Worm (Caenorhabditis elegans) whole organism, early embryonic: ENCODE results near the gene B0035.15.

ENCODE experiments used
- B0310.2 ChIP-seq: sonication (generic microtip); optimal IDR thresholded peaks from 2 replicates; lab custom pipeline; 2016; ENCODE audit warnings: mild to moderate bottlenecking, missing genetic modification characterization, missing compliant biosample characterization
- F13C5.2 ChIP-seq: sonication (generic microtip); optimal IDR thresholded peaks from 2 replicates; lab custom pipeline; 2017; ENCODE audit warnings: mild to moderate bottlenecking, missing genetic modification characterization, inconsistent platforms, missing compliant biosample characterization
- aly-1 ChIP-seq: sonication (generic microtip); optimal IDR thresholded peaks from 2 replicates; lab custom pipeline; 2016; ENCODE audit warnings: missing genetic modification characterization, missing compliant biosample characterization
- ama-1 ChIP-seq: fragments of 150-350 bp; optimal IDR thresholded peaks from 2 replicates; lab custom pipeline; 2014
- ceh-13 ChIP-seq: fragments of 200-800 bp; sonication (Bioruptor generic); optimal IDR thresholded peaks from 2 replicates; lab custom pipeline; 2018; ENCODE audit warnings: mild to moderate bottlenecking, missing genetic modification characterization, missing compliant biosample characterization
- ceh-36 ChIP-seq: sonication (generic microtip); optimal IDR thresholded peaks from 2 replicates; lab custom pipeline; 2016; ENCODE audit warnings: missing genetic modification characterization, inconsistent platforms, missing compliant biosample characterization
- ets-7 ChIP-seq: sonication (generic microtip); optimal IDR thresholded peaks from 2 replicates; lab custom pipeline; 2016; ENCODE audit warnings: missing genotype, missing genetic modification characterization, missing compliant biosample characterization
- flt-1 ChIP-seq: fragments of 200-800 bp; sonication (Bioruptor generic); IDR thresholded peaks from 2 replicates; pipeline ENCODE4 v1.3.6; 2022; ENCODE audit warnings: missing genetic modification characterization, missing compliant biosample characterization
- hmbx-1 ChIP-seq: sonication (generic microtip); optimal IDR thresholded peaks from 2 replicates; lab custom pipeline; 2016; ENCODE audit warnings: mild to moderate bottlenecking, missing genetic modification characterization, missing compliant biosample characterization
- hmg-4 ChIP-seq: fragments of 200-800 bp; sonication (Bioruptor generic); optimal IDR thresholded peaks from 2 replicates; lab custom pipeline; 2018; ENCODE audit warnings: mild to moderate bottlenecking, missing genetic modification characterization, missing compliant biosample characterization
- hnd-1 ChIP-seq: sonication (generic microtip); optimal IDR thresholded peaks from 2 replicates; lab custom pipeline; 2016; ENCODE audit warnings: missing genetic modification characterization, missing compliant biosample characterization
- pes-1 ChIP-seq: fragments of 200-800 bp; sonication (Bioruptor generic); IDR thresholded peaks from 2 replicates; pipeline ENCODE4 v1.3.6; 2022; ENCODE audit warnings: missing genetic modification reagents, missing genetic modification characterization, missing compliant biosample characterization
- scrt-1 ChIP-seq: fragments of 200-800 bp; sonication (Bioruptor generic); IDR thresholded peaks from 2 replicates; pipeline ENCODE4 v1.3.6; 2022; ENCODE audit warnings: missing genetic modification characterization, missing compliant biosample characterization
- sea-1 ChIP-seq: fragments of 200-800 bp; sonication (Bioruptor generic); conservative IDR thresholded peaks from 2 replicates; pipeline ENCODE4 v1.3.6; 2022; ENCODE audit warnings: missing genetic modification characterization, missing compliant biosample characterization
- tbx-11 ChIP-seq: fragments of 200-800 bp; sonication (Bioruptor generic); IDR thresholded peaks from 2 replicates; pipeline ENCODE4 v1.3.6; 2022; ENCODE audit warnings: missing genetic modification characterization, missing compliant biosample characterization
- tbx-37 ChIP-seq: fragments of 200-800 bp; sonication (Bioruptor generic); conservative IDR thresholded peaks from 2 replicates; pipeline ENCODE4 v1.3.6; 2022; ENCODE audit warnings: missing genetic modification reagents, missing genetic modification characterization, missing compliant biosample characterization
- tra-4 ChIP-seq: sonication (generic microtip); optimal IDR thresholded peaks from 2 replicates; lab custom pipeline; 2017; ENCODE audit warnings: missing genetic modification characterization, missing compliant biosample characterization

The B0035.15 gene

DNA sequence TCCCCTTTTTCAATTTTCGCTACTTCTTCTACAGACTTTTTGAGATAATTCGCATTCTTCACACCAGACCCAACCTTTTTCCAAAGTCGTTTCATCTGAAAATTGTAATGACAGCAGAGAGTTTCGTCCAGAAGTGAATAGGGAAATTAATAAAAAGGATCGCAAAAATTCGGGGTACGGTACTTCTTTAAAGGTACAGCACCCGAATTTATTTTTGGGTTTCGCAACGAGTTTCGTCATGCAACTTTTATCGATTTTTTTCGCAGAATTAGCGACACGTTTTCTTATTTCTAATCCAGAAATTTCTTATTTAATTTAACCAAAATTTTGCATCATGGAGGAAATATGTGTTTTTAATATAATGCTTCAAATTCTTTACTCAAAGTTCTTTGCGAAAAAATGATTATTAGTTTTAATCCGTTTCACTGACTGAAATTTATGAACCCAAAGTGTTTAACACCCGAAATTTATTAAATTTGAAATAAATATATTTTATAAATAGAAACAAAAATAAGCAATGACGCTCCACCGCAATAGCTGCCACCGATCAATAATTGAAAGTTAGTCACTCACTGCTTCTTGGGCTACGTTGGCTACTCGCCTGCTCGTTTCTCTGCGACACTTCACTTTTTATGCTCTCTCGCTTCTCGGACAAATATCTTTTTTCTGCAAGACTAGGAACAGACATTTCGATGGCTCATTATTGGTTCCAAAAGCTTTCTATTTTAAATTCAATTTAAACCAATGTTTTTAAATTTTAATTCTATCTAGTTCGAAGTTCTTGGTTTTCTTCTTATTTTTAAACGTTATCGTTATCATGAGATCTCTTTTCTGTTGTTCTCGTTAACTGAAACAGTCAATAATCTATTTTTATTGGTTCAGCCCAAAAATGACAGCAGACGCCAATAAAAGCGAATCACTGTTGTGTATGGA is at the start of gene B0035.15, which contains the start of gene dnj-1:
Gene B0035.15, minus strand, starts transcription at position 99 of the 933 bp plus-strand sequence.
Gene dnj-1, plus strand, starts transcription at position 883 of the 933 bp plus-strand sequence.
- TF ChIP-seq pes-1 (GFP tag; lab: Robert Waterston, UW) = no peak
- no peak for TF ChIP-seq ets-7 (tag; lab: Kevin White, UChicago)
- TF ChIP-seq tra-4 (tag; lab: Kevin White, UChicago) = no peak
- no peak for TF ChIP-seq scrt-1
- no peak for TF ChIP-seq tbx-11 (GFP tag; lab: Robert Waterston, UW)
- TF ChIP-seq sea-1 (GFP tag; lab: Robert Waterston, UW) = no peak

DNA sequence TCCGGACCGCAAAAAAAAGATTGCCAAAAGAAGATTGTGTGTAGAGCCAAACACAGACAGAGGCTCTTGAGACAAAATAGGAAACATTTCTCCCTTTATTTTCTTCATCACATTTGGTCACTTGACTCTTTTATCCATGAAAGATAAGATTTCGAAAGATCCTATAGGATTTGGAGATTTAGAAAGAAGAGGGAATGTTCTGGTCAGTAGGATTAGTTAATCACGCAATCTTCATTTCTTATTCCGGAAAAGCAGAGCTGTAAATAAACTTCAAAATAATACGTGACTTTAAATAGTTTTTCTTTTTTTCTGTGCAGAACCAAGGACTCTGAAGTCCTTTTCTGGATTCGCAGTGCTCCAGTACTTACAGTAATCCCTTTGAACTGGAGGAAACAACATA is 49.2 kb upstream of the B0035.15 start:
- TF ChIP-seq tbx-37 (GFP tag; lab: Robert Waterston, UW) (no peak), flt-1 (GFP tag; lab: Robert Waterston, UW) (no peak), ceh-36 (no peak), hmbx-1 (no peak)

DNA sequence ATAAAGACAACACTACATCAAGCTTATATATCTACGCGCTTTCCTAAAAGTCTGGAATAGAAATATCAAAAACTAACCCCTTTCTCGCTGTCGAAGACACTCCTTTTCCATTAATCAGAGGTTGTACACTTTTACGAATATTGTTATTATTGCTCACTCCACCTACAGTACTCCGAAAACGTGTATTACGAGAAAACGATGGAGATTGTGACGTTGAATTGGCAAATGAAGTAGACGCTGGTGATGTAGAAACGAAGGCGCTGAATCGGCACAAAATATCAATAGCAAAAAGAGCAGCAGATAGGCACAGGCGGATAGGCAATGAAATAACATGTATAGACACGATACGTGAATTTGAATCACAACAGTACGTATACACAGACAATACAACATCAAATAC is 46.2 kb upstream of the B0035.15 start:
- TF ChIP-seq hmbx-1 = no peak
- TF ChIP-seq ets-7 (tag; lab: Kevin White, UChicago) = no peak
- TF ChIP-seq tbx-37 (GFP tag; lab: Robert Waterston, UW) = no peak
- TF ChIP-seq F13C5.2 (tag; lab: Kevin White, UChicago) = no peak
- no peak for TF ChIP-seq pes-1 (GFP tag; lab: Robert Waterston, UW)
- no peak for TF ChIP-seq hmg-4 (GFP tag; lab: Kevin White, UChicago)
- TF ChIP-seq tbx-11 (GFP tag; lab: Robert Waterston, UW) = no peak
- no peak for TF ChIP-seq hnd-1 (tag; lab: Kevin White, UChicago)
- TF ChIP-seq B0310.2 (tag; lab: Kevin White, UChicago) = no peak
- TF ChIP-seq flt-1 (GFP tag; lab: Robert Waterston, UW) = no peak
- TF ChIP-seq tra-4 (tag; lab: Kevin White, UChicago) = no peak
- TF ChIP-seq ama-1 (lab: Kevin White, UChicago) = no peak
- no peak for TF ChIP-seq scrt-1
- TF ChIP-seq ceh-13 (GFP tag; lab: Kevin White, UChicago) = no peak

DNA sequence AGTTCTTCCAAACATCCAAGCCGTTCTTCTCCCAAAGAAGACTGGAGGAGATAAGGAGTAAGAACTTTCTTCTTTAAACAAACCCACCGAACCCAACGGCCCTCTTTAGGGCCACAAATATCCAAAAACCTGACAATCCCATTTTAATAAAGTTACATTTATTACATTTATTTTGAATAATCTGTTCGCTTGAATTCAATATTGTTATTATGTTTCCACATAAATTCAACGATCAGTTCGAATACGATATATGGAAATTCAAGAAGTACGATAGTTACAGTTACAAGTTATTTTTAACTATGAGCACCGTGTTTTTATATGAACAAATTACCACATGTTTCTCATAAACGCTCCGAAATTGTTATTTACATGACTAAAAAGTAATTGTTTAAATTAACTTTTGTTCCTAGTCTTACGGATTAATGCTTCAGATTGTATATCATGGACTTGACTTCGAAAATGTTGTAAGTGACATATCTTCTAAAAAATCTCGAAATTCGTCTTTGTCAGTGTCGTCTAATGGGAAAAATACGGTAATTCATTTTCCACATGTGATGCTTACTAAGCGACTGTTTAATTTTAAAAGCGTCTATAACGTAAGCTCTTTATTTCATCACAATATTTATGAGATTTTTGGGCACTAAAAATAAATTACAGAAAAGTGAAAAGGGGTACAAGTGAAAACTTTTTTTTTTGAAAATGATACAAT is 42.8 kb upstream of the B0035.15 start:
- no peak for TF ChIP-seq pes-1 (GFP tag; lab: Robert Waterston, UW)
- TF ChIP-seq sea-1 (GFP tag; lab: Robert Waterston, UW) = 0 out of 2 replicates have a peak, but pooled peaks have one; percentile 18

DNA sequence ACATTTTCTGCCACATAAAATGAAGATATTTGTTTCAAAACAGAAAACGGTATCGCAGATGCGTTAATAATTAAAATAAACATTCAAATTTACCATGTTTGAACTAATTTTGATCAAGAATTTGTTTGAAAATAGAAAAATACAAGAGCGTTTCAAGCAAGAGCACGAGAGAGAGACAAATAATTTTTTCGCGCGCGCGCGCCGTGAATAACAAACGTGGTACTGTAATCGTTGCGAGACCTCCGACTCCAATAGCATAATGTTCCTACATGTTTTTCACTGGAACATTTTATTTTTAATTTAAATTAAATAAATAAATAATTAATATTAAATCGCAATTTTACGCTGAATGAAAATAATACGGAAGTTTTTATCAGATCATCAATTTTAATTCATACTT is 39.0 kb upstream of the B0035.15 start, which contains the start of gene F54E12.2:
Gene F54E12.2, minus strand, starts transcription at position 164 of the 400 bp plus-strand sequence.
- TF ChIP-seq hnd-1 (tag; lab: Kevin White, UChicago) = no peak
- no peak for TF ChIP-seq tbx-37 (GFP tag; lab: Robert Waterston, UW)
- TF ChIP-seq aly-1 (tag; lab: Kevin White, UChicago) = no peak
- TF ChIP-seq F13C5.2 (tag; lab: Kevin White, UChicago) = no peak
- no peak for TF ChIP-seq hmbx-1
- TF ChIP-seq ceh-13 (GFP tag; lab: Kevin White, UChicago) = no peak

ce11 chrIV:11336180-11336579 is 38.1 kb upstream of the B0035.15 start:
- no peak for TF ChIP-seq scrt-1
- TF ChIP-seq hmbx-1 = no peak
- TF ChIP-seq hnd-1 (tag; lab: Kevin White, UChicago) = no peak
- TF ChIP-seq F13C5.2 (tag; lab: Kevin White, UChicago) = no peak

DNA sequence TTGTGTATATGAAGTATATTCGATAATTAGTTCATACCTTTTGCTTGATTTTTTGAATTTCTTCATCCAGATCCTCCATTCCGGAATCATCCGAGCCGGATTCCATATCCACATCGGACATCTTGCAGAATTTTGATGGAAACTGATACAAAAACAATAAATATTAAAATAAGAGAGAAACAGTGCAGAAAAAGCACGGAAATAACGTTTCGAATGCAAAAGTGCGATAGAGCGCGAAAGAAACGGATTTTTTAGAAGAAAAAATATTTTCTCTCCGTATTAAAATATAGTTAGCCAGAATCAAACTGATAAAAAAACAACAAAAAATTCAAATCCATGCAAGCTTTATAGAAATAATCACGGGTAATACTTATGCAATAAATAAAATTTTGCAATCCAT is 34.7 kb upstream of the B0035.15 start, which contains the start of gene sart-3:
Gene sart-3, minus strand, starts transcription at position 219 of the 400 bp plus-strand sequence.
- no peak for TF ChIP-seq sea-1 (GFP tag; lab: Robert Waterston, UW)
- TF ChIP-seq ceh-36 = no peak
- no peak for TF ChIP-seq B0310.2 (tag; lab: Kevin White, UChicago)
- TF ChIP-seq hmbx-1 = no peak
- TF ChIP-seq flt-1 (GFP tag; lab: Robert Waterston, UW) = no peak
- no peak for TF ChIP-seq tbx-37 (GFP tag; lab: Robert Waterston, UW)
- TF ChIP-seq hmg-4 (GFP tag; lab: Kevin White, UChicago) = no peak
- no peak for TF ChIP-seq tbx-11 (GFP tag; lab: Robert Waterston, UW)
- TF ChIP-seq ceh-13 (GFP tag; lab: Kevin White, UChicago) = no peak

DNA sequence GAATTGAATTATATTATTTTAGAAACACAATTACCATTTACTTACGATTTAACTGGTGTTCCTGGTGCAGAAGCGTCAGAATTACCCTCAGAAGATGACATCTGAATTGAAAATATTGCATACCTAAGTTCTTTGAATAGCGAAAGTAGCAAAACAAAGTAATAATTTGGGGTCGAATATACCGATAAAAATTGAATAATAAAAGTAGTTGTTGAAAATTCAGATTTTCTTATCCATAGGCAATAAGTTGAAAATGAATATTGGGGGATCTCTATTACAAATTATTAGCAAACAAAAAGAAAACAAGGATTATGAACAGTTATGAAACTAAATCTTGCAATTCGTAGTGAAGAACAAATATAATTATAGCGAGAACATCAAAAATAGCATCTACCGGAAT is 31.2 kb upstream of the B0035.15 start, which contains the start of gene leo-1:
Gene leo-1, minus strand, starts transcription at position 101 of the 400 bp plus-strand sequence.
- TF ChIP-seq flt-1 (GFP tag; lab: Robert Waterston, UW) = no peak
- no peak for TF ChIP-seq ceh-13 (GFP tag; lab: Kevin White, UChicago)
- no peak for TF ChIP-seq ama-1 (lab: Kevin White, UChicago)
- TF ChIP-seq ets-7 (tag; lab: Kevin White, UChicago) = no peak
- TF ChIP-seq ceh-36 = no peak
- no peak for TF ChIP-seq tbx-37 (GFP tag; lab: Robert Waterston, UW)
- TF ChIP-seq hmbx-1 = no peak
- TF ChIP-seq aly-1 (tag; lab: Kevin White, UChicago) = no peak
- no peak for TF ChIP-seq hnd-1 (tag; lab: Kevin White, UChicago)
- TF ChIP-seq sea-1 (GFP tag; lab: Robert Waterston, UW) = no peak
